Fruit fly (Drosophila melanogaster) whole organism, embryonic: ENCODE data around the gene Hsp22.

Experiments
- Antp ChIP-seq: fragments of 200-800 bp; sonication (Bioruptor generic); optimal IDR thresholded peaks from 3 replicates; lab custom pipeline; 2016; ENCODE audit warnings: missing biosample characterization, missing genetic modification characterization
- Awh ChIP-seq: fragments of 200-800 bp; sonication (Bioruptor generic); IDR thresholded peaks from 2 replicates; pipeline ENCODE4, ENCODE4 v1.3.6; 2022; ENCODE audit warnings: missing biosample characterization, missing genetic modification characterization
- Bteb2 ChIP-seq: fragments of 200-800 bp; sonication (Bioruptor generic); optimal IDR thresholded peaks from 2 replicates; lab custom pipeline; 2016; ENCODE audit warnings: missing biosample characterization, missing genetic modification characterization
- CG10209 ChIP-seq: fragments of 200-800 bp; sonication (Bioruptor generic); optimal IDR thresholded peaks from 3 replicates; lab custom pipeline; 2017; ENCODE audit warnings: missing biosample characterization, mild to moderate bottlenecking, missing genetic modification characterization, missing genetic modification reagents
- CG10274 ChIP-seq: fragments of 200-800 bp; sonication (Bioruptor generic); optimal IDR thresholded peaks from 3 replicates; lab custom pipeline; 2017; ENCODE audit warnings: missing biosample characterization, mild to moderate bottlenecking, missing genetic modification characterization
- CG10321 ChIP-seq: fragments of 200-800 bp; sonication (Bioruptor generic); IDR thresholded peaks from 2 replicates; pipeline ENCODE4 v1.3.6; 2022; ENCODE audit warnings: missing biosample characterization, missing genetic modification characterization
- CG10543 ChIP-seq: fragments of 200-800 bp; sonication (Bioruptor generic); optimal IDR thresholded peaks from 3 replicates; lab custom pipeline; 2017; ENCODE audit warnings: missing biosample characterization, mild to moderate bottlenecking, missing genetic modification characterization, moderate library complexity
- CG12104 ChIP-seq: fragments of 200-800 bp; sonication (Bioruptor generic); optimal IDR thresholded peaks from 3 replicates; lab custom pipeline; 2016; ENCODE audit warnings: missing biosample characterization, missing genetic modification characterization
- CG13894 ChIP-seq: fragments of 200-800 bp; sonication (Bioruptor generic); optimal IDR thresholded peaks from 3 replicates; lab custom pipeline; 2018; ENCODE audit warnings: missing biosample characterization, mild to moderate bottlenecking, missing genetic modification characterization, moderate library complexity
- CG14050 ChIP-seq: fragments of 200-800 bp; sonication (Bioruptor generic); IDR thresholded peaks from 3 replicates; pipeline ENCODE4 v1.3.6; 2022; ENCODE audit warnings: missing biosample characterization, missing genetic modification characterization
- CG15011 ChIP-seq: fragments of 200-800 bp; sonication (Bioruptor generic); optimal IDR thresholded peaks from 3 replicates; lab custom pipeline; 2018; ENCODE audit warnings: missing biosample characterization, mild to moderate bottlenecking, missing genetic modification characterization
- CG15073 ChIP-seq: fragments of 200-800 bp; sonication (Bioruptor generic); optimal IDR thresholded peaks from 2 replicates; lab custom pipeline; 2016; ENCODE audit warnings: missing biosample characterization, missing genetic modification characterization
- CG15601 ChIP-seq: fragments of 200-800 bp; sonication (Bioruptor generic); optimal IDR thresholded peaks from 3 replicates; lab custom pipeline; 2019; ENCODE audit warnings: missing biosample characterization, mild to moderate bottlenecking, missing genetic modification characterization, moderate library complexity
- CG17328 ChIP-seq: fragments of 200-800 bp; sonication (Bioruptor generic); IDR thresholded peaks from 2 replicates; pipeline ENCODE4 v1.3.6; 2022; ENCODE audit warnings: missing biosample characterization, missing genetic modification characterization
- CG17912 ChIP-seq: fragments of 200-800 bp; sonication (Bioruptor generic); optimal IDR thresholded peaks from 2 replicates; lab custom pipeline; 2018; ENCODE audit warnings: missing biosample characterization, mild to moderate bottlenecking, missing genetic modification characterization
- CG18476 ChIP-seq: fragments of 200-800 bp; sonication (Bioruptor generic); optimal IDR thresholded peaks from 2 replicates; lab custom pipeline; 2016; ENCODE audit warnings: missing biosample characterization, mild to moderate bottlenecking, missing genetic modification characterization
- CG2129 ChIP-seq: fragments of 200-800 bp; sonication (Bioruptor generic); IDR thresholded peaks from 2 replicates; pipeline ENCODE4 v1.3.6; 2022; ENCODE audit warnings: missing biosample characterization, missing genetic modification characterization; ENCODE audit not compliant: partially characterized antibody
- CG3065 ChIP-seq: fragments of 200-800 bp; sonication (Bioruptor generic); optimal IDR thresholded peaks from 2 replicates; lab custom pipeline; 2016; ENCODE audit warnings: missing biosample characterization, missing genetic modification characterization
- CG32532 ChIP-seq: fragments of 200-800 bp; sonication (Bioruptor generic); IDR thresholded peaks from 2 replicates; pipeline ENCODE4 v1.3.6; 2022; ENCODE audit warnings: missing biosample characterization, missing genetic modification characterization
- CG5180 ChIP-seq: fragments of 200-800 bp; sonication (Bioruptor generic); optimal IDR thresholded peaks from 3 replicates; lab custom pipeline; 2017; ENCODE audit warnings: missing biosample characterization, missing genetic modification characterization, mild to moderate bottlenecking, moderate library complexity, missing genetic modification reagents
- CG5953 ChIP-seq: fragments of 200-800 bp; sonication (Bioruptor generic); IDR thresholded peaks from 2 replicates; pipeline ENCODE4 v1.3.6; 2022; ENCODE audit warnings: missing biosample characterization, missing genetic modification characterization
- CG6765 ChIP-seq: fragments of 200-800 bp; sonication (Bioruptor generic); optimal IDR thresholded peaks from 3 replicates; lab custom pipeline; 2017; ENCODE audit warnings: missing biosample characterization, mild to moderate bottlenecking, missing genetic modification characterization
- CG8924 ChIP-seq: fragments of 200-800 bp; optimal IDR thresholded peaks from 3 replicates; lab custom pipeline; 2019; ENCODE audit warnings: missing biosample characterization, mild to moderate bottlenecking, missing genetic modification characterization, moderate library complexity
- CG9932 ChIP-seq: fragments of 200-800 bp; sonication (Bioruptor generic); IDR thresholded peaks from 2 replicates; pipeline ENCODE4 v1.3.6; 2022; ENCODE audit warnings: missing biosample characterization, missing genetic modification characterization
- CTCF ChIP-seq: fragments of 200-800 bp; sonication (Bioruptor generic); optimal IDR thresholded peaks from 2 replicates; lab custom pipeline; 2017; ENCODE audit warnings: missing biosample characterization, mild to moderate bottlenecking, missing genetic modification characterization, moderate library complexity
- CrebB ChIP-seq: fragments of 200-800 bp; sonication (Bioruptor generic); optimal IDR thresholded peaks from 3 replicates; lab custom pipeline; 2018; ENCODE audit warnings: missing biosample characterization, mild to moderate bottlenecking, missing genetic modification characterization
- Dip2 ChIP-seq: fragments of 200-800 bp; sonication (Bioruptor generic); IDR thresholded peaks from 2 replicates; pipeline ENCODE4 v1.3.6; 2022; ENCODE audit warnings: missing biosample characterization, missing genetic modification characterization
- Drgx ChIP-seq: fragments of 200-800 bp; sonication (Bioruptor generic); IDR thresholded peaks from 2 replicates; pipeline ENCODE4 v1.3.6; 2022; ENCODE audit warnings: missing biosample characterization, missing genetic modification characterization
- Eip74EF ChIP-seq, 2 experiments: fragments of 200-800 bp in 1 of 2; fragments of >200 bp in 1 of 2; sonication (Bioruptor generic) in 1 of 2; optimal IDR thresholded peaks; 2 replicates each; lab custom pipeline; 2017 to 2019; ENCODE audit warnings: missing biosample characterization in 2 of 2, missing genetic modification characterization in 2 of 2, mild to moderate bottlenecking in 1 of 2, moderate library complexity in 1 of 2
- HmgD ChIP-seq: fragments of 200-800 bp; sonication (Bioruptor generic); optimal IDR thresholded peaks from 3 replicates; lab custom pipeline; 2016; ENCODE audit warnings: missing biosample characterization, missing genetic modification characterization
- MESR4 ChIP-seq: fragments of 200-800 bp; sonication (Bioruptor generic); optimal IDR thresholded peaks from 2 replicates; lab custom pipeline; 2018; ENCODE audit warnings: missing biosample characterization, mild to moderate bottlenecking, missing genetic modification characterization, moderate library complexity
- NfI ChIP-seq: fragments of 200-800 bp; sonication (Bioruptor generic); optimal IDR thresholded peaks from 3 replicates; lab custom pipeline; 2018; ENCODE audit warnings: missing biosample characterization, mild to moderate bottlenecking, missing genetic modification characterization, moderate library complexity
- YL-1 ChIP-seq: fragments of 200-800 bp; sonication (Bioruptor generic); optimal IDR thresholded peaks from 3 replicates; lab custom pipeline; 2017; ENCODE audit warnings: missing biosample characterization, mild to moderate bottlenecking, missing genetic modification characterization
- ash1 ChIP-seq: fragments of 200-800 bp; sonication (Bioruptor generic); optimal IDR thresholded peaks from 2 replicates; lab custom pipeline; 2018; ENCODE audit warnings: missing biosample characterization, mild to moderate bottlenecking, missing genetic modification characterization
- cwo ChIP-seq: fragments of 200-800 bp; sonication (Bioruptor generic); optimal IDR thresholded peaks from 3 replicates; lab custom pipeline; 2017; ENCODE audit warnings: missing biosample characterization, missing genetic modification characterization, mild to moderate bottlenecking, moderate library complexity, missing genetic modification reagents
- da ChIP-seq: fragments of 200-800 bp; sonication (Bioruptor generic); optimal IDR thresholded peaks from 2 replicates; lab custom pipeline; 2016; ENCODE audit warnings: missing biosample characterization, missing genetic modification characterization
- dan ChIP-seq: fragments of 200-800 bp; sonication (Bioruptor generic); IDR thresholded peaks from 2 replicates; pipeline ENCODE4 v1.3.6; 2022; ENCODE audit warnings: missing biosample characterization, missing genetic modification characterization
- emc ChIP-seq: fragments of 200-800 bp; sonication (Bioruptor generic); optimal IDR thresholded peaks from 2 replicates; lab custom pipeline; 2016; ENCODE audit warnings: missing biosample characterization, missing genetic modification characterization
- ewg ChIP-seq: fragments of 200-800 bp; sonication (Bioruptor generic); optimal IDR thresholded peaks from 3 replicates; lab custom pipeline; 2017; ENCODE audit warnings: mild to moderate bottlenecking, missing biosample characterization, missing genetic modification reagents, missing genetic modification characterization
- eyg ChIP-seq: fragments of 200-800 bp; sonication (Bioruptor generic); optimal IDR thresholded peaks from 3 replicates; lab custom pipeline; 2016; ENCODE audit warnings: missing biosample characterization, missing genetic modification characterization
- fd102C ChIP-seq: fragments of 200-800 bp; sonication (Bioruptor generic); optimal IDR thresholded peaks from 2 replicates; lab custom pipeline; 2018; ENCODE audit warnings: missing biosample characterization, mild to moderate bottlenecking, missing genetic modification characterization, moderate library complexity
- hb ChIP-seq: fragments of 200-800 bp; sonication (Bioruptor generic); IDR thresholded peaks from 3 replicates; pipeline ENCODE4 v1.3.6; 2022; ENCODE audit warnings: missing biosample characterization, missing genetic modification characterization; ENCODE audit not compliant: partially characterized antibody
- ind ChIP-seq: fragments of 200-800 bp; sonication (Bioruptor generic); optimal IDR thresholded peaks from 3 replicates; lab custom pipeline; 2016; ENCODE audit warnings: missing biosample characterization, missing genetic modification characterization
- knrl ChIP-seq: fragments of 200-800 bp; sonication (Bioruptor generic); IDR thresholded peaks from 3 replicates; pipeline ENCODE4 v1.3.6; 2022; ENCODE audit warnings: missing biosample characterization, missing genetic modification characterization; ENCODE audit not compliant: partially characterized antibody
- lmd ChIP-seq: fragments of 200-800 bp; sonication (Bioruptor generic); IDR thresholded peaks from 2 replicates; pipeline ENCODE4 v1.3.6; 2022; ENCODE audit warnings: missing biosample characterization, missing genetic modification characterization
- maf-S ChIP-seq: fragments of 200-800 bp; sonication (Bioruptor generic); optimal IDR thresholded peaks from 2 replicates; lab custom pipeline; 2016; ENCODE audit warnings: missing biosample characterization, missing genetic modification characterization
- odd ChIP-seq: fragments of 200-800 bp; sonication (Bioruptor generic); optimal IDR thresholded peaks from 2 replicates; lab custom pipeline; 2017; ENCODE audit warnings: missing biosample characterization, mild to moderate bottlenecking, missing genetic modification characterization
- otp ChIP-seq: fragments of 200-800 bp; sonication (Bioruptor generic); IDR thresholded peaks from 3 replicates; pipeline ENCODE4, ENCODE4 v1.3.6; 2022; ENCODE audit warnings: missing biosample characterization, missing genetic modification characterization
- peb ChIP-seq: fragments of 200-800 bp; sonication (Bioruptor generic); IDR thresholded peaks from 2 replicates; pipeline ENCODE4 v1.3.6; 2022; ENCODE audit warnings: missing biosample characterization, missing genetic modification characterization
- pnt ChIP-seq: fragments of 200-800 bp; sonication (Bioruptor generic); optimal IDR thresholded peaks from 3 replicates; lab custom pipeline; 2016; ENCODE audit warnings: missing biosample characterization, missing genetic modification characterization

Gene Hsp22

dm6 chr3L:9366850-9367430 lies 5.8 kb upstream of the Hsp22 start, which contains the start of the genes Klp67A and CG4452 (continued):
- TF ChIP-seq cwo (GFP tag; lab: Kevin White, UChicago): no peak
- no peak for TF ChIP-seq da (GFP tag; lab: Kevin White, UChicago)
- TF ChIP-seq CG5180: no peak
- TF ChIP-seq CG9932: peak; percentile 60
- TF ChIP-seq ind (GFP tag; lab: Kevin White, UChicago): peak; percentile 36
- TF ChIP-seq CG32532 (GFP tag; lab: Robert Waterston, UW): peak; percentile 45; the same call in 1 of the 2 replicates
- no peak for TF ChIP-seq CG10321
- TF ChIP-seq otp: no peak
- TF ChIP-seq CG15011 (GFP tag; lab: Kevin White, UChicago): no peak
- peak; percentile 32 for TF ChIP-seq CG13894 (tag; lab: Kevin White, UChicago)
- TF ChIP-seq CG10274: no peak

dm6 chr3L:9367431-9367867 lies 5.3 kb upstream of the Hsp22 start:
- no peak for TF ChIP-seq CG15073 (GFP tag; lab: Kevin White, UChicago)
- TF ChIP-seq Dip2 (GFP tag; lab: Robert Waterston, UW): no peak
- TF ChIP-seq CG12104 (GFP tag; lab: Kevin White, UChicago): no peak
- TF ChIP-seq hb: no peak
- peak; percentile 65 for TF ChIP-seq MESR4 (GFP tag; lab: Kevin White, UChicago)
- TF ChIP-seq NfI: no peak
- TF ChIP-seq Drgx: peak; percentile 51; the same call in 1 of the 2 replicates
- no peak for TF ChIP-seq ewg (GFP tag; lab: Kevin White, UChicago)
- TF ChIP-seq CG10209 (GFP tag; lab: Kevin White, UChicago): no peak
- 0 out of 3 replicates have a peak, but pooled peaks have one; percentile 41 for TF ChIP-seq knrl (GFP tag; lab: Robert Waterston, UW)
- TF ChIP-seq Antp (GFP tag; lab: Kevin White, UChicago): no peak
- no peak for TF ChIP-seq maf-S (GFP tag; lab: Kevin White, UChicago)
- TF ChIP-seq CG2129 (GFP tag; lab: Robert Waterston, UW): no peak
- TF ChIP-seq peb (GFP tag; lab: Robert Waterston, UW): no peak
- TF ChIP-seq cwo (GFP tag; lab: Kevin White, UChicago): no peak
- TF ChIP-seq CG5953 (GFP tag; lab: Robert Waterston, UW): no peak
- TF ChIP-seq odd (GFP tag; lab: Kevin White, UChicago): no peak
- 0 out of 3 replicates have a peak, but pooled peaks have one; percentile 1 for TF ChIP-seq CG14050 (GFP tag; lab: Robert Waterston, UW)
- no peak for TF ChIP-seq CG17912 (GFP tag; lab: Kevin White, UChicago)
- TF ChIP-seq HmgD: no peak
- peak; percentile 31 for TF ChIP-seq YL-1 (GFP tag; lab: Kevin White, UChicago)
- TF ChIP-seq eyg: no peak
- no peak for TF ChIP-seq dan (GFP tag; lab: Robert Waterston, UW)
- TF ChIP-seq ash1: no peak
- TF ChIP-seq CG3065 (GFP tag; lab: Kevin White, UChicago): no peak
- no peak for TF ChIP-seq Bteb2 (GFP tag; lab: Kevin White, UChicago)
- no peak for TF ChIP-seq Eip74EF (GFP tag; optimal IDR thresholded peaks at IDR 0.05; lab: Kevin White, UChicago)
- TF ChIP-seq CG6765 (GFP tag; lab: Kevin White, UChicago): no peak
- no peak for TF ChIP-seq CrebB (tag; lab: Kevin White, UChicago)
- no peak for TF ChIP-seq fd102C
- no peak for TF ChIP-seq CG10543
- TF ChIP-seq CG18476: no peak
- TF ChIP-seq CTCF (GFP tag; lab: Kevin White, UChicago): no peak
- no peak for TF ChIP-seq CG8924 (tag; lab: Kevin White, UChicago)
- no peak for TF ChIP-seq CG17328
- TF ChIP-seq CG15601: no peak
- no peak for TF ChIP-seq lmd (GFP tag; lab: Robert Waterston, UW)
- no peak for TF ChIP-seq emc (GFP tag; lab: Kevin White, UChicago)
- no peak for TF ChIP-seq Awh (GFP tag; lab: Robert Waterston, UW)
- TF ChIP-seq pnt (GFP tag; lab: Kevin White, UChicago): no peak
